Fruit fly (Drosophila melanogaster): Measurements from ENCODE around the gene fz4.

dm6 chrX:7159236-7159838, 49.2 kb upstream of the fz4 start:
- TF ChIP-seq CG8478 (optimal IDR thresholded peaks at IDR 0.05): no peak
- no peak for TF ChIP-seq CTCF (optimal IDR thresholded peaks at IDR 0.05)

All from S2 (cell line).